Worm (Caenorhabditis elegans): ENCODE data around the gene srd-66.

- no peak for TF ChIP-seq nhr-77 (tag; optimal IDR thresholded peaks at IDR 0.05)
- TF ChIP-seq ztf-11 (tag; optimal IDR thresholded peaks at IDR 0.05) = no peak
Measured at ce11 chrIII:1976642-1977041, 5.8 kb downstream of the srd-66 start, which contains the start of gene R155.3.
